Worm (Caenorhabditis elegans) whole organism, L2 larva: ENCODE results near the gene lite-1.

Experiments
- C34F6.9 ChIP-seq: fragments of 150-350 bp; optimal IDR thresholded peaks from 2 replicates; lab custom pipeline; 2014; ENCODE audit warnings: missing biosample characterization, missing genetic modification characterization
- R02D3.7 ChIP-seq: fragments of 150-350 bp; optimal IDR thresholded peaks from 2 replicates; lab custom pipeline; 2014; ENCODE audit warnings: missing biosample characterization, missing genetic modification characterization
- alr-1 ChIP-seq: fragments of 150-350 bp; optimal IDR thresholded peaks from 2 replicates; lab custom pipeline; 2014; ENCODE audit warnings: missing biosample characterization, missing genetic modification characterization
- ama-1 ChIP-seq: fragments of 150-350 bp; optimal IDR thresholded peaks from 2 replicates; lab custom pipeline; 2018; ENCODE audit warnings: inconsistent platforms
- blmp-1 ChIP-seq: sonication (generic microtip); optimal IDR thresholded peaks from 2 replicates; lab custom pipeline; 2017; ENCODE audit warnings: missing genetic modification characterization, mild to moderate bottlenecking, missing compliant biosample characterization, antibody characterized with exemption, moderate library complexity; ENCODE audit not compliant: insufficient read depth
- ceh-16 ChIP-seq: fragments of 150-350 bp; optimal IDR thresholded peaks from 2 replicates; lab custom pipeline; 2014; ENCODE audit warnings: missing biosample characterization, missing genetic modification characterization
- crh-2 ChIP-seq: sonication (generic microtip); optimal IDR thresholded peaks from 2 replicates; lab custom pipeline; 2017; ENCODE audit warnings: missing biosample characterization, missing genetic modification characterization
- egl-27 ChIP-seq: sonication (generic microtip); optimal IDR thresholded peaks from 3 replicates; lab custom pipeline; 2017; ENCODE audit warnings: missing biosample characterization, missing genetic modification reagents, missing genetic modification characterization
- elt-1 ChIP-seq: fragments of 150-350 bp; optimal IDR thresholded peaks from 2 replicates; lab custom pipeline; 2014; ENCODE audit warnings: missing biosample characterization, missing genetic modification characterization
- fos-1 ChIP-seq: fragments of 150-350 bp; optimal IDR thresholded peaks from 2 replicates; lab custom pipeline; 2014; ENCODE audit warnings: missing biosample characterization, missing genetic modification characterization
- gmeb-1 ChIP-seq: fragments of 150-350 bp; optimal IDR thresholded peaks from 2 replicates; lab custom pipeline; 2014; ENCODE audit warnings: missing biosample characterization, missing genetic modification characterization
- lin-11 ChIP-seq: fragments of 150-350 bp; sonication (generic microtip); optimal IDR thresholded peaks from 2 replicates; lab custom pipeline; 2014; ENCODE audit warnings: missing biosample characterization, missing genetic modification characterization, inconsistent platforms, mixed read lengths
- lsy-2 ChIP-seq, 2 experiments: fragments of 150-350 bp in 1 of 2; sonication (generic microtip) in 1 of 2; optimal IDR thresholded peaks; 2 replicates each; lab custom pipeline; 2014 to 2017; ENCODE audit warnings: missing biosample characterization in 2 of 2, missing genetic modification characterization in 2 of 2
- mab-5 ChIP-seq: fragments of 150-350 bp; optimal IDR thresholded peaks from 2 replicates; lab custom pipeline; 2014; ENCODE audit warnings: missing biosample characterization, missing genetic modification characterization
- mbf-1 ChIP-seq: sonication (generic microtip); optimal IDR thresholded peaks from 2 replicates; lab custom pipeline; 2017; ENCODE audit warnings: missing biosample characterization, missing genetic modification characterization
- mdl-1 ChIP-seq, 2 experiments: fragments of 150-350 bp in 1 of 2; sonication (generic microtip) in 1 of 2; optimal IDR thresholded peaks; 2 replicates each; lab custom pipeline; 2017; ENCODE audit warnings: missing biosample characterization in 2 of 2, missing genetic modification characterization in 2 of 2
- nhr-10 ChIP-seq: sonication (generic microtip); optimal IDR thresholded peaks from 2 replicates; lab custom pipeline; 2017; ENCODE audit warnings: missing biosample characterization, missing genetic modification characterization
- nhr-11 ChIP-seq: fragments of 150-350 bp; optimal IDR thresholded peaks from 2 replicates; lab custom pipeline; 2014; ENCODE audit warnings: missing biosample characterization, missing genetic modification characterization
- nhr-12 ChIP-seq: fragments of 150-350 bp; optimal IDR thresholded peaks from 2 replicates; lab custom pipeline; 2014; ENCODE audit warnings: missing biosample characterization, missing genetic modification characterization
- nhr-129 ChIP-seq: fragments of 150-350 bp; optimal IDR thresholded peaks from 2 replicates; lab custom pipeline; 2014; ENCODE audit warnings: missing biosample characterization, missing genetic modification characterization
- nhr-21 ChIP-seq: fragments of 150-350 bp; optimal IDR thresholded peaks from 2 replicates; lab custom pipeline; 2014; ENCODE audit warnings: missing biosample characterization, missing genetic modification characterization
- nhr-237 ChIP-seq: fragments of 150-350 bp; optimal IDR thresholded peaks from 2 replicates; lab custom pipeline; 2014; ENCODE audit warnings: missing biosample characterization, missing genetic modification characterization
- nhr-25 ChIP-seq: fragments of 150-350 bp; sonication (generic microtip); optimal IDR thresholded peaks from 3 replicates; lab custom pipeline; 2014; ENCODE audit warnings: missing biosample characterization, missing genetic modification characterization
- nhr-6 ChIP-seq: fragments of 150-350 bp; optimal IDR thresholded peaks from 2 replicates; lab custom pipeline; 2014; ENCODE audit warnings: missing biosample characterization, missing genetic modification characterization
- peb-1 ChIP-seq: fragments of 150-350 bp; optimal IDR thresholded peaks from 2 replicates; lab custom pipeline; 2014; ENCODE audit warnings: missing biosample characterization, missing genetic modification characterization
- sem-4 ChIP-seq: fragments of 150-350 bp; optimal IDR thresholded peaks from 2 replicates; lab custom pipeline; 2014; ENCODE audit warnings: missing biosample characterization, missing genetic modification reagents, missing genetic modification characterization
- sma-3 ChIP-seq: sonication (generic microtip); optimal IDR thresholded peaks from 2 replicates; lab custom pipeline; 2016; ENCODE audit warnings: missing genetic modification reagents, missing genetic modification characterization, missing compliant biosample characterization
- sma-9 ChIP-seq, 2 experiments: fragments of 150-350 bp in 1 of 2; sonication (generic microtip) in 1 of 2; optimal IDR thresholded peaks; 2 replicates each; lab custom pipeline; 2014 to 2016; ENCODE audit warnings: missing genetic modification characterization in 2 of 2, mild to moderate bottlenecking in 1 of 2, missing biosample characterization in 1 of 2, missing compliant biosample characterization in 1 of 2, missing genetic modification reagents in 1 of 2, moderate library complexity in 1 of 2
- unc-55 ChIP-seq: fragments of 150-350 bp; sonication (generic microtip); optimal IDR thresholded peaks from 3 replicates; lab custom pipeline; 2014; ENCODE audit warnings: missing biosample characterization, missing genetic modification reagents, missing genetic modification characterization
- zag-1 ChIP-seq: fragments of 150-350 bp; optimal IDR thresholded peaks from 2 replicates; lab custom pipeline; 2014; ENCODE audit warnings: missing biosample characterization, missing genetic modification characterization
- ztf-11 ChIP-seq: sonication (generic microtip); optimal IDR thresholded peaks from 2 replicates; lab custom pipeline; 2017; ENCODE audit warnings: missing biosample characterization, missing genetic modification characterization
- ztf-4 ChIP-seq: fragments of 150-350 bp; optimal IDR thresholded peaks from 2 replicates; lab custom pipeline; 2014; ENCODE audit warnings: missing biosample characterization, missing genetic modification characterization

Gene lite-1

DNA sequence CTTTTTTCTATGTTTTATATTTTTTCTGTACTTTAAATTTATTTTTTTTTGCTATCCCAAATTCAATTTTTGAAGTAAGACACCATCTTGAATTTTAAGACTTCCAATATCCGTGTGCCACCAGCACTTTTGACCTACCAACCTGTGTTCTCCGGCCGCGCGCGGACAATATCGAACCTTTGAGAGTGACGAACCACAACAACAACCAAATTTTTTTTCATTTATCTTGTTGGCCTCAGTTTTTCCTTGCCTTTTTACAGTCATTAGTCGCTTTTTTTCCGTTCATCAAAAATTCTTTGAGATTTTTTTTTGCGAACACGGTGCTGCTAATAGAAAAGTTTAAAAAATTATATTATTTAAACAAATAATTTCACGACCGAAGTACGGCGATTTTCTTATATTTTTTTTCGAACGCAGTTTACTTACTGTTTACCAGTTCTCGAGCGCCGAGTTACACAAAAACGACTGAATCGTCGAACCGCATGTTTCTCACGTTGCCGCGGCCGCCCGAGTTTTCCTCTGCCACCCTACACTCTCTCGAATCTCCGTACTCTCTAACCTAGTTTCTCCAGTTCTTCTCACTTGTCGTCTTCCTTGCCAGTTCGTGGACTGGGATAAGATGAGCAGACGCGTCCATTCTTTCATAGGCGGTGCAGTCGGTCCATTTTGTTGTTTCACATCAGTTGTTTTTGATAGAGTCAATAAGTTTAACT is 9.5 kb upstream of the lite-1 start (continued):
- TF ChIP-seq ceh-16 (tag; lab: Kevin White, UChicago) (no peak), nhr-12 (tag; lab: Kevin White, UChicago) (no peak), C34F6.9 (peak; percentile 66), fos-1 (no peak), mab-5 (tag; lab: Kevin White, UChicago) (no peak), nhr-6 (tag; lab: Kevin White, UChicago) (no peak), unc-55 (GFP tag; lab: Kevin White, UChicago) (peak; percentile 33), ama-1 (lab: Kevin White, UChicago) (peak; percentile 5), gmeb-1 (no peak), nhr-129 (tag; lab: Kevin White, UChicago) (peak; percentile 39), alr-1 (tag; lab: Kevin White, UChicago) (no peak), sem-4 (peak; percentile 1), mbf-1 (no peak)

ce11 chrX:6238973-6239372 is 8.4 kb upstream of the lite-1 start, which contains the start of gene rml-3:
TSS of gene rml-3 (minus strand) at chrX:6239065.
- TF ChIP-seq sma-9 (GFP tag; optimal IDR thresholded peaks at IDR 0.05; lab: Kevin White, UChicago) (peak; percentile 52), sma-9 (tag; optimal IDR thresholded peaks at IDR 0.05; lab: Kevin White, UChicago) (no peak), sma-3 (GFP tag; lab: Kevin White, UChicago) (no peak), elt-1 (tag; lab: Kevin White, UChicago) (peak; percentile 91)

- no peak for TF ChIP-seq nhr-237 (tag; lab: Kevin White, UChicago)
- no peak for TF ChIP-seq sma-9 (GFP tag; optimal IDR thresholded peaks at IDR 0.05; lab: Kevin White, UChicago)
- TF ChIP-seq sma-9 (tag; optimal IDR thresholded peaks at IDR 0.05; lab: Kevin White, UChicago): no peak
- no peak for TF ChIP-seq unc-55 (GFP tag; lab: Kevin White, UChicago)
- TF ChIP-seq blmp-1 (tag; lab: Kevin White, UChicago): no peak
- TF ChIP-seq nhr-11 (tag; lab: Kevin White, UChicago): no peak
- no peak for TF ChIP-seq nhr-25 (tag; lab: Kevin White, UChicago)
- TF ChIP-seq zag-1 (tag; lab: Kevin White, UChicago): no peak
- no peak for TF ChIP-seq gmeb-1
Measured at ce11 chrX:6235443-6235842, 4.9 kb upstream of the lite-1 start, which contains the start of gene hsp-43. TSS of gene hsp-43 (minus strand) at chrX:6235543.

DNA sequence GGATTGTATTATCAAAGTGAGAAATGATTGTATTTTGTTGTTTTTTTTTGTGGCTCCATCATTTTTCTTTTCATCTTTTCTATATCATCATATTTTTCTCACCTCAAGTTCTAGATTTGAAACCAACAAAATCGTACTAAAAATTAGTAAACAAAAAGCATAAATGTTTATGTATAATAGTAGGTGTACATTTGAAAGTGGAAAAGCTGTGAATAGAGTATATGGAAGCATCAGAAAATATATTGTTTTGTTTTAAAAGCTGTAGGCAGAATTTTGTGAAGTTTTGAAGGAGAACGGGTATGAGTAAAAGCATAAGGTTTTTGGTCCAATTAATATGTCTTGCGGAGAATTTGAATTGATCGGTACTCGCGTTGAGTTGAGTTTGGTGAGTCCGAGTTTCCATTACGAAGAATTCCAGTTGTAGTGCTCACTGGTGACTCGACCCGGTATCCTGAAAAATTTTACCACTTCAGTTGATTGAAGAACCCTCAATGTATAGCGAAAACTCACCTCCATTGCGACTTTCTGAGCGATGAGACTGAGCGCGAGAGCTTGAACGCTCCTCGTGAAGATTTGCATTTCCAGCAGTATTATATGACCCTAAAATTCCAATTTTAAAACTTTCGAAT is 2.5 kb upstream of the lite-1 start, which contains the start of gene C14F11.4:
TSS of gene C14F11.4 (minus strand) at position 51 of the 629 bp plus-strand sequence.
- TF ChIP-seq mdl-1 (tag; optimal IDR thresholded peaks at IDR 0.05; lab: Kevin White, UChicago) (no peak), peb-1 (tag; lab: Kevin White, UChicago) (no peak), C34F6.9 (no peak), nhr-11 (tag; lab: Kevin White, UChicago) (no peak), R02D3.7 (tag; lab: Kevin White, UChicago) (no peak), lsy-2 (tag; optimal IDR thresholded peaks at IDR 0.05; lab: Kevin White, UChicago) (no peak), alr-1 (tag; lab: Kevin White, UChicago) (no peak), nhr-10 (tag; lab: Kevin White, UChicago) (no peak), ztf-11 (tag; lab: Kevin White, UChicago) (no peak), nhr-21 (tag; lab: Kevin White, UChicago) (no peak), nhr-6 (tag; lab: Kevin White, UChicago) (no peak), crh-2 (tag; lab: Kevin White, UChicago) (no peak), egl-27 (no peak), lin-11 (tag; lab: Kevin White, UChicago) (no peak), nhr-12 (tag; lab: Kevin White, UChicago) (no peak), ztf-4 (tag; lab: Kevin White, UChicago) (no peak)

DNA sequence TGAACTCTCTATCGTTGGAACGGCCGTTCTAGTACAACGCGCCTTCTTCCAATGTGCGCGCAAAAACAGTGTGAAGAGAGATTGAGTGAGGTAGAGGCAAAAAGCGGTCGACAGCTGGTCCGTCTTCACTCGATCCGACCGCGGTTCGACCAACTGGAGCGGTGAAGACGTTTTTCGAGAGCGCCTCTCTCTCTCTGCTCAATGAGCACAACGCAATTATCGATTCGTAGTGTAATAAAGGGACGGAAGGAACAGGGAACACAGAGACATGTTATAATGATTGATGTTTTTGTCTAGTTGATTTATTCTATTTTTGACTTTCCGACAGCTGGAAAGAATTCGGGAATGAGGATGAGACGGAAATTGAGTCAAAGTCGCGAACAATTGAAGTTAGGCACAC is 5.7 kb downstream of the lite-1 start:
- no peak for TF ChIP-seq ztf-11 (tag; lab: Kevin White, UChicago)
- peak; percentile 32 for TF ChIP-seq sma-9 (GFP tag; optimal IDR thresholded peaks at IDR 0.05; lab: Kevin White, UChicago)
- TF ChIP-seq sma-9 (tag; optimal IDR thresholded peaks at IDR 0.05; lab: Kevin White, UChicago): no peak
- no peak for TF ChIP-seq crh-2 (tag; lab: Kevin White, UChicago)
- no peak for TF ChIP-seq mbf-1
- TF ChIP-seq blmp-1 (tag; lab: Kevin White, UChicago): no peak
- TF ChIP-seq, all 48 proteins: peak for 1
